Worm (Caenorhabditis elegans) whole organism, L4/young adult: ENCODE data around the gene irg-7.

Experiments
- W03F9.2 ChIP-seq: fragments of 150-350 bp; optimal IDR thresholded peaks from 2 replicates; lab custom pipeline; 2014; ENCODE audit warnings: missing biosample characterization, missing genetic modification characterization
- him-1 ChIP-seq: sonication (generic microtip); optimal IDR thresholded peaks from 2 replicates; lab custom pipeline; 2016; ENCODE audit warnings: missing genotype, missing genetic modification reagents, missing genetic modification characterization, missing compliant biosample characterization

DNA sequence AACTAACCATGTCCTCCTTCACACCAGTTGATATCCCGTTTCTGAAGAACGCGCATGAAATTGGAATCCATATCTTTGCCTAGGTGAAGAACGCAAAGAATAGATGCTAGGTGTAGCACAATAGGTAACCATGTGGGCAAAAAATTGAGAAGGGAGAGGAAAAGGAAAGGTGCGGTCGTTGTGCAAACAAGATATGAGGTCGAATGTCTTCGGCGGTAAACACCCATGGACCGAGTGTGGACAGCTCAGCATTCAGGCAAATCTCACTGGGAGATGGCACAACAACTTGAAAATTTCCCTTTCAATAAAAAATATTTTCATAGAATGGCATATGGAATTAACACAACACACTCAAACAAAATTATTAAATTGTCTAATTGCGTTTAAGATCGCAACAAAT lies 33.9 kb downstream of the irg-7 start, which contains the start of gene F28B4.4:
- TF ChIP-seq W03F9.2 = no peak
- TF ChIP-seq him-1 (tag; lab: Kevin White, UChicago) = no peak
